Fruit fly (Drosophila melanogaster) whole organism: Measurements from ENCODE around the gene CG8117.

Experiments
- CG8478 ChIP-seq: fragments of >200 bp; optimal IDR thresholded peaks from 2 replicates; lab custom pipeline; 2018; ENCODE audit warnings: inconsistent platforms
- Dll ChIP-seq: fragments of >200 bp; optimal IDR thresholded peaks from 2 replicates; lab custom pipeline; 2017
- EcR ChIP-seq, 2 experiments: fragments of >200 bp; optimal IDR thresholded peaks; 2 replicates each; lab custom pipeline; 2017; ENCODE audit warnings: missing biosample characterization in 2 of 2, missing genetic modification characterization in 2 of 2, missing genetic modification reagents in 2 of 2
- pan ChIP-seq: fragments of >200 bp; optimal IDR thresholded peaks from 2 replicates; lab custom pipeline; 2017
- usp ChIP-seq: fragments of >200 bp; optimal IDR thresholded peaks from 2 replicates; lab custom pipeline; 2017; ENCODE audit warnings: missing biosample characterization, missing genetic modification characterization, mixed read lengths

DNA sequence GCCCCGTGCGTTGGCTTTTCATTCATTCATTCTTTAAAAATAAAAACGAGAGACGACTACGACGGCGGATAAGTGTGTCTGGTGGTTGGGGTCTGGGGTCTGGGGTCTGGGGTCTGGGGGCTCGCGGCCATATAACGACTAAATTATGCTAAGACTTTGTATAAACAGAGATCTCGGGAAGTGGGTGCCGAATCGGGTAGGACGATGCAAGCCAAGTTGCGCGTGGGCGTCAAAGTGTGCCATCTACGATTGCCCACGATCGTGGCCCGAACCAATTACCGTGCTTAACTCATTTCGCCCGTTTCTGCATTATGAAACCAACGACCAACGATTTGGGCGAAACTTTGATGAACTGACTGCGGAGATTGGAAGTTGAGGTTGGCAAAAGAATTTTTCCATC lies 20.2 kb upstream of the CG8117 start:
- no peak for TF ChIP-seq EcR (GFP tag; optimal IDR thresholded peaks at IDR 0.05; lab: Kevin White, UChicago)
- TF ChIP-seq pan (lab: Kevin White, UChicago) = no peak
- no peak for TF ChIP-seq CG8478 (lab: Kevin White, UChicago)
- TF ChIP-seq Dll (lab: Kevin White, UChicago) = no peak
- no peak for TF ChIP-seq usp (GFP tag; lab: Kevin White, UChicago)
